Worm (Caenorhabditis elegans) whole organism, L4 larva: ENCODE data around the gene szy-4.

Source experiments
- F37D6.2 ChIP-seq: sonication (generic microtip); optimal IDR thresholded peaks from 2 replicates; lab custom pipeline; 2016; ENCODE audit warnings: mild to moderate bottlenecking, missing genetic modification characterization, missing compliant biosample characterization
- ZK546.5 ChIP-seq, 2 experiments: sonication (generic microtip); optimal IDR thresholded peaks; 2 replicates each; lab custom pipeline; 2017; ENCODE audit warnings: missing biosample characterization in 2 of 2, missing genetic modification characterization in 2 of 2
- ceh-82 ChIP-seq: sonication (generic microtip); optimal IDR thresholded peaks from 2 replicates; lab custom pipeline; 2017; ENCODE audit warnings: missing biosample characterization, missing genetic modification characterization
- daf-8 ChIP-seq: fragments of 200-800 bp; sonication (Bioruptor generic); IDR thresholded peaks from 2 replicates; pipeline ENCODE4 v1.3.6; 2022; ENCODE audit warnings: missing genetic modification characterization, missing compliant biosample characterization
- egl-27 ChIP-seq: sonication (generic microtip); optimal IDR thresholded peaks from 3 replicates; lab custom pipeline; 2017; ENCODE audit warnings: missing biosample characterization, missing genetic modification reagents, missing genetic modification characterization
- fkh-10 ChIP-seq: fragments of 150-350 bp; optimal IDR thresholded peaks from 2 replicates; lab custom pipeline; 2014; ENCODE audit warnings: missing biosample characterization, missing genetic modification reagents, missing genetic modification characterization
- hlh-30 ChIP-seq: sonication (generic microtip); optimal IDR thresholded peaks from 2 replicates; lab custom pipeline; 2017; ENCODE audit warnings: antibody characterized with exemption, mild to moderate bottlenecking, missing genetic modification characterization, missing compliant biosample characterization; ENCODE audit not compliant: insufficient read depth
- lir-3 ChIP-seq: sonication (generic microtip); optimal IDR thresholded peaks from 2 replicates; lab custom pipeline; 2016; ENCODE audit warnings: mild to moderate bottlenecking, missing genetic modification characterization, missing compliant biosample characterization
- pqm-1 ChIP-seq: sonication (generic microtip); optimal IDR thresholded peaks from 2 replicates; lab custom pipeline; 2017; ENCODE audit warnings: missing biosample characterization, missing genetic modification characterization
- snpc-4 ChIP-seq: fragments of 150-350 bp; optimal IDR thresholded peaks from 2 replicates; lab custom pipeline; 2014; ENCODE audit warnings: missing biosample characterization, missing genetic modification characterization

DNA sequence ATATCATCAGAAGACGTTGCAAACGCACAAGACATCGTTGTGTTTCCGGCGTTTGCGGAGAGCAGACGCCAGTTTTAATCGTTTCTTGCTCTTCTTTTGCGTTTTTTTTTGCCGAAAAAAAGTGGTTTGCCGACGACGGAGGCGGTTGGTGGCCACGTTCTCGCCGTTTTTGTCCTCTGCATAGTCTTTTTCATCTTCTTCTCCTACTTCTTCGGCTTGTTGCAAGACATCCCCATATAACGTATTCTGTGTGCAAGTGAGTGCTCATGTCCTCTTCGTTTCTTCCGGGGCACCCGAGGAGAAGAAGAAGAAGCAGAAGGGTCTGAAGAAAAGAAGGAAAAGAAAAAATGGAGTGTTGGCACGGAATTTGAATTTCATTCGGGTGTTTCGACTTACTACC lies 23.5 kb upstream of the szy-4 start:
- TF ChIP-seq egl-27 (tag; lab: Kevin White, UChicago) (no peak), ZK546.5 (tag; optimal IDR thresholded peaks at IDR 0.05; lab: Kevin White, UChicago) (no peak), hlh-30 (tag; lab: Kevin White, UChicago) (no peak), lir-3 (tag; lab: Kevin White, UChicago) (no peak), snpc-4 (tag; lab: Kevin White, UChicago) (no peak), daf-8 (GFP tag; lab: Robert Waterston, UW) (no peak), fkh-10 (GFP tag; lab: Kevin White, UChicago) (no peak), pqm-1 (tag; lab: Kevin White, UChicago) (no peak), F37D6.2 (tag; lab: Kevin White, UChicago) (no peak), ceh-82 (tag; lab: Kevin White, UChicago) (no peak)
